Fruit fly (Drosophila melanogaster) whole organism, prepupa: ENCODE data around the gene Etl1.

Experiments used
- CG11294 ChIP-seq: fragments of 200-800 bp; sonication (Bioruptor generic); IDR thresholded peaks from 2 replicates; pipeline ENCODE4 v1.3.6; 2022; ENCODE audit warnings: missing biosample characterization, missing genetic modification characterization
- CG11762 ChIP-seq: fragments of 200-800 bp; sonication (Bioruptor generic); optimal IDR thresholded peaks from 3 replicates; lab custom pipeline; 2016; ENCODE audit warnings: missing biosample characterization, missing genetic modification characterization; ENCODE audit not compliant: insufficient read depth
- CG11902 ChIP-seq: fragments of 200-800 bp; sonication (Bioruptor generic); optimal IDR thresholded peaks from 3 replicates; lab custom pipeline; 2016; ENCODE audit warnings: missing biosample characterization, missing genetic modification characterization
- CG1621 ChIP-seq: fragments of 200-800 bp; sonication (Bioruptor generic); optimal IDR thresholded peaks from 3 replicates; lab custom pipeline; 2018; ENCODE audit warnings: missing biosample characterization, mild to moderate bottlenecking, missing genetic modification characterization
- CG16779 ChIP-seq: fragments of 200-800 bp; sonication (Bioruptor generic); optimal IDR thresholded peaks from 3 replicates; lab custom pipeline; 2017; ENCODE audit warnings: missing biosample characterization, mild to moderate bottlenecking, missing genetic modification characterization
- CG3032 ChIP-seq: fragments of 200-800 bp; optimal IDR thresholded peaks from 2 replicates; lab custom pipeline; 2019; ENCODE audit warnings: missing biosample characterization, mild to moderate bottlenecking, missing genetic modification characterization, moderate library complexity
- CG31627 ChIP-seq: fragments of 200-800 bp; sonication (Bioruptor generic); optimal IDR thresholded peaks from 3 replicates; lab custom pipeline; 2016; ENCODE audit warnings: missing biosample characterization, missing genetic modification characterization
- CG32006 ChIP-seq: fragments of 200-800 bp; sonication (Bioruptor generic); optimal IDR thresholded peaks from 3 replicates; lab custom pipeline; 2017; ENCODE audit warnings: missing biosample characterization, mild to moderate bottlenecking, missing genetic modification characterization
- CG34406 ChIP-seq: fragments of 200-800 bp; sonication (Bioruptor generic); optimal IDR thresholded peaks from 3 replicates; lab custom pipeline; 2016; ENCODE audit warnings: missing biosample characterization, missing genetic modification characterization
- CG3919 ChIP-seq: fragments of 200-800 bp; sonication (Bioruptor generic); optimal IDR thresholded peaks from 3 replicates; lab custom pipeline; 2016; ENCODE audit warnings: missing biosample characterization, missing genetic modification characterization
- CG4318 ChIP-seq: fragments of 200-800 bp; sonication (Bioruptor generic); optimal IDR thresholded peaks from 3 replicates; lab custom pipeline; 2017; ENCODE audit warnings: missing biosample characterization, mild to moderate bottlenecking, missing genetic modification characterization
- CG6276 ChIP-seq: fragments of 200-800 bp; sonication (Bioruptor generic); optimal IDR thresholded peaks from 2 replicates; lab custom pipeline; 2017; ENCODE audit warnings: missing biosample characterization, mild to moderate bottlenecking, missing genetic modification characterization
- CG6792 ChIP-seq: fragments of 200-800 bp; sonication (Bioruptor generic); optimal IDR thresholded peaks from 3 replicates; lab custom pipeline; 2016; ENCODE audit warnings: missing biosample characterization, missing genetic modification characterization
- CG6808 ChIP-seq: fragments of 200-800 bp; sonication (Bioruptor generic); optimal IDR thresholded peaks from 3 replicates; lab custom pipeline; 2017; ENCODE audit warnings: missing biosample characterization, missing genetic modification characterization, mild to moderate bottlenecking, moderate library complexity, missing genetic modification reagents
- CG6854 ChIP-seq: fragments of 200-800 bp; sonication (Bioruptor generic); optimal IDR thresholded peaks from 2 replicates; lab custom pipeline; 2017; ENCODE audit warnings: missing biosample characterization, mild to moderate bottlenecking, missing genetic modification characterization
- CG7368 ChIP-seq: fragments of 200-800 bp; sonication (Bioruptor generic); optimal IDR thresholded peaks from 3 replicates; lab custom pipeline; 2016; ENCODE audit warnings: missing biosample characterization, missing genetic modification characterization
- CG8632 ChIP-seq: fragments of 200-800 bp; sonication (Bioruptor generic); optimal IDR thresholded peaks from 3 replicates; lab custom pipeline; 2016; ENCODE audit warnings: missing biosample characterization, missing genetic modification characterization
- CG9139 ChIP-seq: fragments of 200-800 bp; sonication (Bioruptor generic); optimal IDR thresholded peaks from 3 replicates; lab custom pipeline; 2017; ENCODE audit warnings: missing biosample characterization, mild to moderate bottlenecking, missing genetic modification characterization
- Eip75B ChIP-seq: fragments of 200-800 bp; sonication (Bioruptor generic); optimal IDR thresholded peaks from 3 replicates; lab custom pipeline; 2016; ENCODE audit warnings: missing biosample characterization, missing genetic modification characterization
- Eip93F ChIP-seq: fragments of 200-800 bp; sonication (Bioruptor generic); optimal IDR thresholded peaks from 2 replicates; lab custom pipeline; 2016; ENCODE audit warnings: missing biosample characterization, mild to moderate bottlenecking, missing genetic modification characterization
- Ets21C ChIP-seq: fragments of 200-800 bp; sonication (Bioruptor generic); optimal IDR thresholded peaks from 3 replicates; lab custom pipeline; 2016; ENCODE audit warnings: missing biosample characterization, missing genetic modification characterization
- Gug ChIP-seq: fragments of 200-800 bp; sonication (Bioruptor generic); IDR thresholded peaks from 2 replicates; pipeline ENCODE4 v1.3.6; 2022; ENCODE audit warnings: missing biosample characterization, missing genetic modification characterization
- Hr38 ChIP-seq: sonication (Bioruptor generic); optimal IDR thresholded peaks from 2 replicates; lab custom pipeline; 2016; ENCODE audit warnings: missing biosample characterization, missing genetic modification characterization
- Hr4 ChIP-seq: fragments of 200-800 bp; sonication (Bioruptor generic); optimal IDR thresholded peaks from 3 replicates; lab custom pipeline; 2016; ENCODE audit warnings: missing biosample characterization, missing genetic modification characterization
- Lpt ChIP-seq: fragments of 200-800 bp; sonication (Bioruptor generic); optimal IDR thresholded peaks from 3 replicates; lab custom pipeline; 2016; ENCODE audit warnings: missing biosample characterization, missing genetic modification characterization
- Met ChIP-seq: fragments of 200-800 bp; sonication (Bioruptor generic); optimal IDR thresholded peaks from 3 replicates; lab custom pipeline; 2016; ENCODE audit warnings: missing biosample characterization, missing genetic modification characterization
- OdsH ChIP-seq: fragments of 200-800 bp; sonication (Bioruptor generic); optimal IDR thresholded peaks from 3 replicates; lab custom pipeline; 2016; ENCODE audit warnings: missing biosample characterization, missing genetic modification characterization
- Smox ChIP-seq: fragments of 200-800 bp; sonication (Bioruptor generic); optimal IDR thresholded peaks from 3 replicates; lab custom pipeline; 2016; ENCODE audit warnings: missing biosample characterization, missing genetic modification characterization
- Sox14 ChIP-seq: fragments of 200-800 bp; sonication (Bioruptor generic); optimal IDR thresholded peaks from 3 replicates; lab custom pipeline; 2016; ENCODE audit warnings: missing biosample characterization, missing genetic modification characterization
- Sox15 ChIP-seq: fragments of 200-800 bp; sonication (Bioruptor generic); optimal IDR thresholded peaks from 3 replicates; lab custom pipeline; 2016; ENCODE audit warnings: missing biosample characterization, missing genetic modification characterization
- cyc ChIP-seq: fragments of 200-800 bp; sonication (Bioruptor generic); optimal IDR thresholded peaks from 3 replicates; lab custom pipeline; 2016; ENCODE audit warnings: missing biosample characterization, missing genetic modification characterization
- dac ChIP-seq: fragments of 200-800 bp; sonication (Bioruptor generic); optimal IDR thresholded peaks from 2 replicates; lab custom pipeline; 2017; ENCODE audit warnings: missing biosample characterization, mild to moderate bottlenecking, missing genetic modification characterization
- dsx ChIP-seq: fragments of 200-800 bp; optimal IDR thresholded peaks from 3 replicates; lab custom pipeline; 2019; ENCODE audit warnings: missing biosample characterization, mild to moderate bottlenecking, missing genetic modification characterization, moderate library complexity; ENCODE audit not compliant: poor library complexity, severe bottlenecking
- eg ChIP-seq: fragments of 200-800 bp; sonication (Bioruptor generic); IDR thresholded peaks from 3 replicates; pipeline ENCODE4 v1.3.6; 2022; ENCODE audit warnings: missing biosample characterization, missing genetic modification characterization
- esn ChIP-seq: fragments of 200-800 bp; sonication (Bioruptor generic); optimal IDR thresholded peaks from 2 replicates; lab custom pipeline; 2016; ENCODE audit warnings: missing biosample characterization, mild to moderate bottlenecking, missing genetic modification characterization, moderate library complexity
- fd59A ChIP-seq: fragments of 200-800 bp; sonication (Bioruptor generic); optimal IDR thresholded peaks from 2 replicates; lab custom pipeline; 2017; ENCODE audit warnings: missing biosample characterization, mild to moderate bottlenecking, missing genetic modification characterization, missing genetic modification reagents
- fkh ChIP-seq: fragments of 200-800 bp; sonication (Bioruptor generic); optimal IDR thresholded peaks from 3 replicates; lab custom pipeline; 2017; ENCODE audit warnings: missing biosample characterization, mild to moderate bottlenecking, missing genetic modification characterization, moderate library complexity
- lz ChIP-seq: fragments of 200-800 bp; sonication (Bioruptor generic); optimal IDR thresholded peaks from 3 replicates; lab custom pipeline; 2016; ENCODE audit warnings: missing biosample characterization, missing genetic modification characterization
- pdm3 ChIP-seq: fragments of 200-800 bp; sonication (Bioruptor generic); optimal IDR thresholded peaks from 3 replicates; lab custom pipeline; 2016; ENCODE audit warnings: missing biosample characterization, missing genetic modification characterization
- spab ChIP-seq: fragments of 200-800 bp; sonication (Bioruptor generic); optimal IDR thresholded peaks from 2 replicates; lab custom pipeline; 2017; ENCODE audit warnings: missing biosample characterization, mild to moderate bottlenecking, missing genetic modification characterization, missing genetic modification reagents
- ss ChIP-seq, 2 experiments: fragments of 200-800 bp; sonication (Bioruptor generic); optimal IDR thresholded peaks; 2 replicates in 1 of 2; 3 replicates in 1 of 2; lab custom pipeline; 2017 to 2018; ENCODE audit warnings: mild to moderate bottlenecking in 2 of 2, missing biosample characterization in 2 of 2, missing genetic modification characterization in 2 of 2, moderate library complexity in 1 of 2
- svp ChIP-seq: fragments of 200-800 bp; sonication (Bioruptor generic); peaks from one replicate; lab custom pipeline; 2016; ENCODE audit warnings: missing biosample characterization, missing genetic modification characterization
- topi ChIP-seq: fragments of 200-800 bp; sonication (Bioruptor generic); optimal IDR thresholded peaks from 3 replicates; lab custom pipeline; 2016; ENCODE audit warnings: missing biosample characterization, missing genetic modification characterization
- vri ChIP-seq: fragments of 200-800 bp; sonication (Bioruptor generic); optimal IDR thresholded peaks from 3 replicates; lab custom pipeline; 2016; ENCODE audit warnings: missing biosample characterization, mild to moderate bottlenecking, missing genetic modification characterization

The Etl1 gene

DNA sequence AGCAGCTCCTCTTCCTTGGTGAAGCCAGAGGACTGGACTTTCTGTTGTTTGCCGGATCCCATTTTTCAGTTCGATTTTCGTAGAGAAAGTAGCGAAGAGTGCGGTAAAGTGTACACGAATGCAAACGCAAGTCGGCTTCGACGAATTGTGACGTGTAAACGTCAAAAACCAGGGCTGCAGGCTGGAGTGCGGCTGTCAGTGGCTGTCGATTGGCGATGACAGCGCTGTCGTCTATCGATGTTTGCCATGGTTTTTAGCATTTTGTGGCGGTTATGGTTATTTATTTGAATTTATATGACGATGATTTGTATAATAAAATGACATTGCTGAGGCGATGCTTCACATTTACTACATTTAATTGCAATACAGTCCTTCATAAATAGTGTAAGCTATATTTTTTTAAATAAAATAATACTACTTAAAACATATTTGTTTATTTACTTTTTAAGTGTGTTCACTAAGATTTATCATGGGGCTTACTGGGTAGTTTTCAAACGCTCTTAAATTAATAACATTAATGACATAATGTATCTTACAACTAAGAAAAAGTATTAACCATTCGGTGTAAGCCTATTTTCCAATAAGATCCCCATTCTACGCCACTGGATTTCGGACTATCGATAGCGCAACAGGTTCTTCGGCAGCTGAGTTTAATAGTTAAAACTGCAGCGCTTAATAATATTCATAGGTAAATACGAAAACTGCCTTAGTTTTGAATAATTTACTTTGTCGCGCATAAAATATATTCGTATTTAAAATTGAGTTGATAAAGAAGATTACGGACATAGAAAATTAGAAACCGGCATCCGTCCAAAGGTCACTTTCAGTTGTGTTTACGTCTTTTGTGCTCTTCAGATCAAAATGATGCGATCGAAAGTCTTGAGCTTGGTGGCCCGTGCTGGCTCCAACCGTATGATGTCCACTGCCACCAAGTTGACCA lies 5.9 kb upstream of the Etl1 start, which contains the start of the genes CG5885 and CG4598 (continued):
- TF ChIP-seq Sox14 (GFP tag; lab: Kevin White, UChicago) = peak; percentile 67
- TF ChIP-seq CG11902 (GFP tag; lab: Kevin White, UChicago) = peak; percentile 15
- TF ChIP-seq spab = peak; percentile 64
- peak; percentile 68 for TF ChIP-seq Lpt (GFP tag; lab: Kevin White, UChicago)
- peak; percentile 57 for TF ChIP-seq CG31627 (GFP tag; lab: Kevin White, UChicago)
- peak; percentile 88 for TF ChIP-seq Eip93F (GFP tag; lab: Kevin White, UChicago)
- peak; percentile 33 for TF ChIP-seq dac (GFP tag; lab: Kevin White, UChicago)
- peak; percentile 79 for TF ChIP-seq CG6808 (GFP tag; lab: Kevin White, UChicago)
- TF ChIP-seq esn = peak; percentile 82
- TF ChIP-seq svp (GFP tag; lab: Kevin White, UChicago) = peak; percentile 76
- peak; percentile 46 for TF ChIP-seq topi
- TF ChIP-seq, all 60 proteins: peak for 58

DNA sequence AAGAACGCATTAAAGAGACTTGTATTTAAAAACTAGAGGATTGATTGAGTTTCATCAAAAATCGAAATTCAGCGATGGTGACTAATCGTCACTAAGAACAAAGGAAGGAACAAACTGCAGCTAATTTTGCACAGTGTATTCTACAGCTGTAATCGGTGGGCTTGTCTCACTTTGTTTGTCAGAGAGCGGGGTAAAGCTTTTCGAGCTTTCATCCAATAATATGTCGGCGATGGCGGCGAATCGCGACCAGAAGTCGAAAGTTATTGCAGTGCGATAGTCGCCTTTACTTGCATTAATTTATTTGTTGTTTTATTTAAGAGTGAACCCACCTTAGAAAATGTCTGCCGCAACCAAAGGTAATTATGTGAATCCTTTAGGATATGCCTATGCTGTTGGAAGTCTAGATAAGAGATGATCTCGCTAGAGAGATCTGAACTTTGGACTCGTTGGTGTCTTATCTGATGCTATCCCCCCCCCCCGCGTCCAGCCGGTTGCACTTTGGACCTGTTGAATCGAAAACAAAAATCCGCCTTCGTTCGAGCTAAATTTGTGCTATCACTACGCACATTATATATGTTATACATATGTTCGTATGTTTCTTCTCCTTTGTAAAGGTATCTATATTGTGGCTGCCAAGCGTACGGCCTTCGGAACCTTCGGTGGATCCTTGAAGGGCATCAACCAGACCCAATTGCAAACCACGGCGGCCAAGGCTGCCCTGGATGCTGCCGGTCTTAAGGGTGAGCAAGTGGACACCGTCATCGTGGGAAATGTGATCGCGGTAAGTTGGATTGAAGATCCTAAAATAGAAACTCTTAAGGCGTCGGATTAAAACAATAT lies 2.8 kb upstream of the Etl1 start, which contains the start of gene yip2:
yip2 (plus strand) TSS at position 243 of the 840 bp plus-strand sequence.
- TF ChIP-seq CG6854 (GFP tag; lab: Kevin White, UChicago) = peak; percentile 100
- peak; percentile 92 for TF ChIP-seq dsx (GFP tag; lab: Kevin White, UChicago)
- peak; percentile 81 for TF ChIP-seq CG8632 (GFP tag; lab: Kevin White, UChicago)
- TF ChIP-seq CG11294 (GFP tag; lab: Robert Waterston, UW) = peak; percentile 10; the same call in 1 of the 2 replicates
- peak; percentile 61 for TF ChIP-seq CG6792 (GFP tag; lab: Kevin White, UChicago)
- TF ChIP-seq eg (GFP tag; lab: Robert Waterston, UW) = peak; percentile 91
- TF ChIP-seq CG34406 (GFP tag; lab: Kevin White, UChicago) = peak; percentile 59
- TF ChIP-seq vri (GFP tag; lab: Kevin White, UChicago) = peak; percentile 82
- TF ChIP-seq lz (GFP tag; lab: Kevin White, UChicago) = peak; percentile 66
- TF ChIP-seq CG3032 (tag; lab: Kevin White, UChicago) = peak; percentile 85
- peak; percentile 95 for TF ChIP-seq Lpt (GFP tag; lab: Kevin White, UChicago)
- TF ChIP-seq cyc (GFP tag; lab: Kevin White, UChicago) = peak; percentile 57
- peak; percentile 93 for TF ChIP-seq CG11762
- no peak for TF ChIP-seq CG11902 (GFP tag; lab: Kevin White, UChicago)
- TF ChIP-seq Eip75B (GFP tag; lab: Kevin White, UChicago) = peak; percentile 82
- no peak for TF ChIP-seq CG4318 (GFP tag; lab: Kevin White, UChicago)
- TF ChIP-seq CG32006 (GFP tag; lab: Kevin White, UChicago) = peak; percentile 80
- TF ChIP-seq CG16779 = peak; percentile 99
- peak; percentile 54 for TF ChIP-seq CG31627 (GFP tag; lab: Kevin White, UChicago)
- TF ChIP-seq ss (GFP tag; optimal IDR thresholded peaks at IDR 0.05; lab: Kevin White, UChicago) = peak; percentile 100
- peak; percentile 100 for TF ChIP-seq CG6276 (GFP tag; lab: Kevin White, UChicago)
- no peak for TF ChIP-seq Sox15
- peak; percentile 39 for TF ChIP-seq fd59A (GFP tag; lab: Kevin White, UChicago)
- peak; percentile 57 for TF ChIP-seq Smox (GFP tag; lab: Kevin White, UChicago)
- peak; percentile 80 for TF ChIP-seq pdm3 (GFP tag; lab: Kevin White, UChicago)
- TF ChIP-seq Hr4 (GFP tag; lab: Kevin White, UChicago) = peak; percentile 84
- TF ChIP-seq Gug (GFP tag; lab: Robert Waterston, UW) = peak; percentile 73
- TF ChIP-seq CG9139 (GFP tag; lab: Kevin White, UChicago) = peak; percentile 100
- TF ChIP-seq CG1621 (tag; lab: Kevin White, UChicago) = peak; percentile 96
- peak; percentile 18 for TF ChIP-seq Ets21C
- peak; percentile 84 for TF ChIP-seq esn
- peak; percentile 75 for TF ChIP-seq dac (GFP tag; lab: Kevin White, UChicago)
- TF ChIP-seq CG3919 (GFP tag; lab: Kevin White, UChicago) = peak; percentile 92
- TF ChIP-seq spab = peak; percentile 99
- peak; percentile 61 for TF ChIP-seq fkh (GFP tag; lab: Kevin White, UChicago)
- peak; percentile 65 for TF ChIP-seq OdsH
- TF ChIP-seq Hr38 (GFP tag; lab: Kevin White, UChicago) = peak; percentile 67
- peak; percentile 93 for TF ChIP-seq Sox14 (GFP tag; lab: Kevin White, UChicago)
- peak; percentile 96 for TF ChIP-seq CG7368 (GFP tag; lab: Kevin White, UChicago)
- peak; percentile 87 for TF ChIP-seq Met
